Fruit fly (Drosophila melanogaster): Measurements from ENCODE around the gene CG13252.

dm6 chr3L:20784812-20785671 lies 54.7 kb downstream of the CG13252 start:
- TF ChIP-seq Pif1B (GFP tag; optimal IDR thresholded peaks at IDR 0.05) = no peak
- TF ChIP-seq CG17806 (tag; optimal IDR thresholded peaks at IDR 0.05) = peak; percentile 18
- peak; percentile 11 for TF ChIP-seq EcR (GFP tag; optimal IDR thresholded peaks at IDR 0.05)
- no peak for TF ChIP-seq CG14655 (GFP tag; optimal IDR thresholded peaks at IDR 0.05)
- no peak; the same call in 2 of the 3 replicates for TF ChIP-seq fd96Ca (GFP tag; IDR thresholded peaks at IDR 0.05)
- TF ChIP-seq CG9948 (tag; optimal IDR thresholded peaks at IDR 0.05) = peak; percentile 18
- TF ChIP-seq CG4496 (GFP tag; IDR thresholded peaks at IDR 0.05) = no peak
- TF ChIP-seq rn (GFP tag; IDR thresholded peaks at IDR 0.05) = no peak
- no peak for TF ChIP-seq CG34367 (tag; optimal IDR thresholded peaks at IDR 0.05)
- TF ChIP-seq CG8159 (tag; optimal IDR thresholded peaks at IDR 0.05) = peak; percentile 64
- no peak for TF ChIP-seq CG13204 (GFP tag; optimal IDR thresholded peaks at IDR 0.05)
- TF ChIP-seq CG8301 (tag; optimal IDR thresholded peaks at IDR 0.05) = peak; percentile 41
- TF ChIP-seq D1 (tag; optimal IDR thresholded peaks at IDR 0.05) = no peak
- peak; percentile 38 for TF ChIP-seq CG15710 (tag; optimal IDR thresholded peaks at IDR 0.05)

Measured in whole organism, pupa.